Worm (Caenorhabditis elegans) whole organism, late embryonic: Measurements from ENCODE around the gene T25E12.14.

Experiments used
- C38D4.7 ChIP-seq: fragments of 200-800 bp; sonication (Bioruptor generic); optimal IDR thresholded peaks from 2 replicates; lab custom pipeline; 2018; ENCODE audit warnings: mild to moderate bottlenecking, missing genetic modification characterization, moderate library complexity, missing compliant biosample characterization
- ama-1 ChIP-seq: fragments of 150-350 bp; optimal IDR thresholded peaks from 2 replicates; lab custom pipeline; 2014
- ceh-14 ChIP-seq: sonication (generic microtip); optimal IDR thresholded peaks from 2 replicates; lab custom pipeline; 2016; ENCODE audit warnings: missing genotype, missing genetic modification characterization, missing compliant biosample characterization
- fkh-10 ChIP-seq: fragments of 150-350 bp; optimal IDR thresholded peaks from 2 replicates; lab custom pipeline; 2014; ENCODE audit warnings: missing biosample characterization, missing genetic modification reagents, missing genetic modification characterization
- rnt-1 ChIP-seq: sonication (generic microtip); optimal IDR thresholded peaks from 2 replicates; lab custom pipeline; 2016; ENCODE audit warnings: missing genetic modification characterization, missing compliant biosample characterization
- unc-86 ChIP-seq: sonication (generic microtip); optimal IDR thresholded peaks from 2 replicates; lab custom pipeline; 2016; ENCODE audit warnings: missing genetic modification characterization, missing compliant biosample characterization

DNA sequence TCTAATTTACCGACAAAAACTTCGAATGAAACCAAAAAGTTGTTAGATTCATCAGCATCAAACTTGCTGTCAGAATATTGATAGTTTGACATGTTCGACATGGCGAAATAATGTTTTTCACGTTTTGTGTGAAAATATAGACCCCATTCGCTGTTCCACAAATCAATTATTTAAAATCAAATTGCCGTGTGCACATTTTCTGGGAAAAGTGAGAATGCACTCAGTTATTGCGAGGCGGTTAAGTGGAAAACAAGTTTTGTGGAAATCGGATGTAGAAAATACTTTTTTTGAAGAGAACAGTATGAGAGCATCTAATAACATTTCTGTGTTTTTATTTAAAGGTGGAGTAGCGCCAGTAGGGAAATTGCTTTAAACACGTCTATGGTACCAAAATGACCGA, 33.3 kb upstream of the T25E12.14 start, which contains the start of gene srw-42:
- no peak for TF ChIP-seq unc-86
- TF ChIP-seq C38D4.7 (GFP tag; lab: Kevin White, UChicago), result no peak
- TF ChIP-seq fkh-10 (GFP tag; lab: Kevin White, UChicago), result no peak
- no peak for TF ChIP-seq ama-1
- TF ChIP-seq ceh-14 (tag; lab: Kevin White, UChicago), result no peak
- no peak for TF ChIP-seq rnt-1 (tag; lab: Kevin White, UChicago)
